Worm (Caenorhabditis elegans): ENCODE measurements around the gene C18F10.2.

The C18F10.2 gene

ce11 chrIII:6254737-6255136 lies 18.2 kb upstream of the C18F10.2 start, which contains the start of gene srg-8:
Gene srg-8, minus strand, starts transcription at chrIII:6254837.
- TF ChIP-seq B0310.2 (tag; optimal IDR thresholded peaks at IDR 0.05) = no peak

- TF ChIP-seq B0310.2 (tag; optimal IDR thresholded peaks at IDR 0.05) = no peak
- TF ChIP-seq F13C5.2 (tag; optimal IDR thresholded peaks at IDR 0.05) = no peak
- TF ChIP-seq pes-1 (GFP tag; IDR thresholded peaks at IDR 0.05) = no peak
- no peak for TF ChIP-seq aly-1 (tag; optimal IDR thresholded peaks at IDR 0.05)
- TF ChIP-seq sea-1 (GFP tag; conservative IDR thresholded peaks at IDR 0.05) = no peak
- no peak for TF ChIP-seq tra-4 (tag; optimal IDR thresholded peaks at IDR 0.05)
- TF ChIP-seq flt-1 (GFP tag; IDR thresholded peaks at IDR 0.05) = no peak
- no peak for TF ChIP-seq ets-7 (tag; optimal IDR thresholded peaks at IDR 0.05)
- TF ChIP-seq tbx-37 (GFP tag; conservative IDR thresholded peaks at IDR 0.05) = no peak
- TF ChIP-seq ceh-13 (GFP tag; optimal IDR thresholded peaks at IDR 0.05) = no peak
- no peak for TF ChIP-seq ceh-36 (tag; optimal IDR thresholded peaks at IDR 0.05)
- no peak for TF ChIP-seq hnd-1 (tag; optimal IDR thresholded peaks at IDR 0.05)
- no peak for TF ChIP-seq hmg-4 (GFP tag; optimal IDR thresholded peaks at IDR 0.05)
- no peak for TF ChIP-seq tbx-11 (GFP tag; IDR thresholded peaks at IDR 0.05)
- no peak for TF ChIP-seq hmbx-1 (tag; optimal IDR thresholded peaks at IDR 0.05)
- no peak for TF ChIP-seq ama-1 (optimal IDR thresholded peaks at IDR 0.05)
Observed at ce11 chrIII:6256675-6257074, 16.3 kb upstream of the C18F10.2 start, which contains the start of gene srg-9. Gene srg-9, minus strand, starts transcription at chrIII:6256775.

ce11 chrIII:6258262-6258661 lies 14.7 kb upstream of the C18F10.2 start, which contains the start of gene srg-1:
Gene srg-1, minus strand, starts transcription at chrIII:6258362.
- TF ChIP-seq hmbx-1 (tag; optimal IDR thresholded peaks at IDR 0.05) = no peak
- TF ChIP-seq B0310.2 (tag; optimal IDR thresholded peaks at IDR 0.05) = no peak
- no peak for TF ChIP-seq ets-7 (tag; optimal IDR thresholded peaks at IDR 0.05)
- no peak for TF ChIP-seq tra-4 (tag; optimal IDR thresholded peaks at IDR 0.05)
- TF ChIP-seq flt-1 (GFP tag; IDR thresholded peaks at IDR 0.05) = no peak
- TF ChIP-seq aly-1 (tag; optimal IDR thresholded peaks at IDR 0.05) = no peak
- no peak for TF ChIP-seq ceh-13 (GFP tag; optimal IDR thresholded peaks at IDR 0.05)
- no peak for TF ChIP-seq scrt-1 (GFP tag; IDR thresholded peaks at IDR 0.05)
- TF ChIP-seq sea-1 (GFP tag; conservative IDR thresholded peaks at IDR 0.05) = no peak
- no peak for TF ChIP-seq tbx-11 (GFP tag; IDR thresholded peaks at IDR 0.05)
- no peak for TF ChIP-seq ama-1 (optimal IDR thresholded peaks at IDR 0.05)
- TF ChIP-seq hnd-1 (tag; optimal IDR thresholded peaks at IDR 0.05) = no peak
- no peak for TF ChIP-seq ceh-36 (tag; optimal IDR thresholded peaks at IDR 0.05)
- no peak for TF ChIP-seq hmg-4 (GFP tag; optimal IDR thresholded peaks at IDR 0.05)

ce11 chrIII:6260115-6260514 lies 12.9 kb upstream of the C18F10.2 start, which contains the start of gene srg-2:
Gene srg-2, minus strand, starts transcription at chrIII:6260215.
- TF ChIP-seq scrt-1 (GFP tag; IDR thresholded peaks at IDR 0.05) (no peak), F13C5.2 (tag; optimal IDR thresholded peaks at IDR 0.05) (no peak)

ce11 chrIII:6261985-6262384 lies 11.0 kb upstream of the C18F10.2 start, which contains the start of gene srg-4:
Gene srg-4, minus strand, starts transcription at chrIII:6262085.
- TF ChIP-seq scrt-1 (GFP tag; IDR thresholded peaks at IDR 0.05) (no peak), flt-1 (GFP tag; IDR thresholded peaks at IDR 0.05) (no peak), F13C5.2 (tag; optimal IDR thresholded peaks at IDR 0.05) (no peak), tbx-37 (GFP tag; conservative IDR thresholded peaks at IDR 0.05) (no peak), ceh-36 (tag; optimal IDR thresholded peaks at IDR 0.05) (no peak), ama-1 (optimal IDR thresholded peaks at IDR 0.05) (no peak), hmg-4 (GFP tag; optimal IDR thresholded peaks at IDR 0.05) (no peak), B0310.2 (tag; optimal IDR thresholded peaks at IDR 0.05) (no peak), ceh-13 (GFP tag; optimal IDR thresholded peaks at IDR 0.05) (no peak), sea-1 (GFP tag; conservative IDR thresholded peaks at IDR 0.05) (no peak)

- TF ChIP-seq ceh-36 (tag; optimal IDR thresholded peaks at IDR 0.05) (no peak), aly-1 (tag; optimal IDR thresholded peaks at IDR 0.05) (no peak), hmbx-1 (tag; optimal IDR thresholded peaks at IDR 0.05) (no peak), scrt-1 (GFP tag; IDR thresholded peaks at IDR 0.05) (no peak), hnd-1 (tag; optimal IDR thresholded peaks at IDR 0.05) (no peak), tra-4 (tag; optimal IDR thresholded peaks at IDR 0.05) (no peak), ceh-13 (GFP tag; optimal IDR thresholded peaks at IDR 0.05) (no peak), flt-1 (GFP tag; IDR thresholded peaks at IDR 0.05) (no peak), F13C5.2 (tag; optimal IDR thresholded peaks at IDR 0.05) (no peak), sea-1 (GFP tag; conservative IDR thresholded peaks at IDR 0.05) (no peak), tbx-37 (GFP tag; conservative IDR thresholded peaks at IDR 0.05) (no peak), ama-1 (optimal IDR thresholded peaks at IDR 0.05) (no peak), hmg-4 (GFP tag; optimal IDR thresholded peaks at IDR 0.05) (no peak), pes-1 (GFP tag; IDR thresholded peaks at IDR 0.05) (no peak)
Observed at ce11 chrIII:6264447-6264846, 8.5 kb upstream of the C18F10.2 start, which contains the start of gene srg-5. Gene srg-5, minus strand, starts transcription at chrIII:6264547.

ce11 chrIII:6265911-6266310 lies 7.1 kb upstream of the C18F10.2 start, which contains the start of gene srg-6:
Gene srg-6, minus strand, starts transcription at chrIII:6266011.
- TF ChIP-seq ama-1 (optimal IDR thresholded peaks at IDR 0.05) (no peak), ceh-13 (GFP tag; optimal IDR thresholded peaks at IDR 0.05) (no peak), F13C5.2 (tag; optimal IDR thresholded peaks at IDR 0.05) (no peak), B0310.2 (tag; optimal IDR thresholded peaks at IDR 0.05) (no peak), hmg-4 (GFP tag; optimal IDR thresholded peaks at IDR 0.05) (no peak)

- no peak for TF ChIP-seq ets-7 (tag; optimal IDR thresholded peaks at IDR 0.05)
- TF ChIP-seq tbx-11 (GFP tag; IDR thresholded peaks at IDR 0.05) = no peak
- TF ChIP-seq tra-4 (tag; optimal IDR thresholded peaks at IDR 0.05) = no peak
- no peak for TF ChIP-seq ceh-13 (GFP tag; optimal IDR thresholded peaks at IDR 0.05)
- no peak for TF ChIP-seq hnd-1 (tag; optimal IDR thresholded peaks at IDR 0.05)
- TF ChIP-seq sea-1 (GFP tag; conservative IDR thresholded peaks at IDR 0.05) = no peak
- no peak for TF ChIP-seq ama-1 (optimal IDR thresholded peaks at IDR 0.05)
- no peak for TF ChIP-seq F13C5.2 (tag; optimal IDR thresholded peaks at IDR 0.05)
- no peak for TF ChIP-seq pes-1 (GFP tag; IDR thresholded peaks at IDR 0.05)
- TF ChIP-seq scrt-1 (GFP tag; IDR thresholded peaks at IDR 0.05) = no peak
- no peak for TF ChIP-seq tbx-37 (GFP tag; conservative IDR thresholded peaks at IDR 0.05)
- no peak for TF ChIP-seq aly-1 (tag; optimal IDR thresholded peaks at IDR 0.05)
- TF ChIP-seq hmbx-1 (tag; optimal IDR thresholded peaks at IDR 0.05) = no peak
- TF ChIP-seq hmg-4 (GFP tag; optimal IDR thresholded peaks at IDR 0.05) = no peak
- TF ChIP-seq B0310.2 (tag; optimal IDR thresholded peaks at IDR 0.05) = no peak
- no peak for TF ChIP-seq ceh-36 (tag; optimal IDR thresholded peaks at IDR 0.05)
- no peak for TF ChIP-seq flt-1 (GFP tag; IDR thresholded peaks at IDR 0.05)
Observed at ce11 chrIII:6268061-6268460, 4.9 kb upstream of the C18F10.2 start, which contains the start of gene srg-7. Gene srg-7, minus strand, starts transcription at chrIII:6268161.
